Fruit fly (Drosophila melanogaster) whole organism, embryonic: ENCODE results near the gene CG12398.

Experiments
- Atf-2 ChIP-seq: fragments of 200-800 bp; sonication (Bioruptor generic); optimal IDR thresholded peaks from 2 replicates; lab custom pipeline; 2016; ENCODE audit warnings: missing biosample characterization, missing genetic modification characterization
- Atf3 ChIP-seq: fragments of 200-800 bp; sonication (Bioruptor generic); optimal IDR thresholded peaks from 3 replicates; lab custom pipeline; 2016; ENCODE audit warnings: missing biosample characterization, missing genetic modification characterization
- Awh ChIP-seq: fragments of 200-800 bp; sonication (Bioruptor generic); IDR thresholded peaks from 2 replicates; pipeline ENCODE4, ENCODE4 v1.3.6; 2022; ENCODE audit warnings: missing biosample characterization, missing genetic modification characterization
- CG10267 ChIP-seq: fragments of 200-800 bp; sonication (Bioruptor generic); optimal IDR thresholded peaks from 2 replicates; lab custom pipeline; 2018; ENCODE audit warnings: missing biosample characterization, mild to moderate bottlenecking, missing genetic modification characterization, moderate library complexity
- CG11093 ChIP-seq: fragments of 200-800 bp; sonication (Bioruptor generic); IDR thresholded peaks from 3 replicates; pipeline ENCODE4 v1.3.6; 2022; ENCODE audit warnings: missing biosample characterization, missing genetic modification characterization
- CG11695 ChIP-seq: fragments of 200-800 bp; sonication (Bioruptor generic); IDR thresholded peaks from 3 replicates; pipeline ENCODE4 v1.3.6; 2022; ENCODE audit warnings: missing biosample characterization, missing genetic modification characterization
- CG12236 ChIP-seq: fragments of 200-800 bp; sonication (Bioruptor generic); optimal IDR thresholded peaks from 2 replicates; lab custom pipeline; 2016; ENCODE audit warnings: missing biosample characterization, missing genetic modification characterization
- CG13123 ChIP-seq: fragments of 200-800 bp; sonication (Bioruptor generic); optimal IDR thresholded peaks from 2 replicates; lab custom pipeline; 2016; ENCODE audit warnings: missing biosample characterization, missing genetic modification characterization
- CG13296 ChIP-seq: fragments of 200-800 bp; sonication (Bioruptor generic); optimal IDR thresholded peaks from 3 replicates; lab custom pipeline; 2018; ENCODE audit warnings: missing biosample characterization, mild to moderate bottlenecking, missing genetic modification characterization
- CG13775 ChIP-seq: fragments of 200-800 bp; sonication (Bioruptor generic); optimal IDR thresholded peaks from 3 replicates; lab custom pipeline; 2017; ENCODE audit warnings: missing biosample characterization, mild to moderate bottlenecking, missing genetic modification characterization
- CG14667 ChIP-seq: fragments of 200-800 bp; sonication (Bioruptor generic); IDR thresholded peaks from 2 replicates; pipeline ENCODE4 v1.3.6; 2022; ENCODE audit warnings: missing biosample characterization, missing genetic modification characterization
- CG14860 ChIP-seq: fragments of 200-800 bp; sonication (Bioruptor generic); IDR thresholded peaks from 3 replicates; pipeline ENCODE4 v1.3.6; 2022; ENCODE audit warnings: missing biosample characterization, missing genetic modification characterization; ENCODE audit not compliant: partially characterized antibody
- CG31365 ChIP-seq: fragments of 200-800 bp; sonication (Bioruptor generic); optimal IDR thresholded peaks from 2 replicates; lab custom pipeline; 2018; ENCODE audit warnings: missing biosample characterization, mild to moderate bottlenecking, missing genetic modification characterization
- CG3407 ChIP-seq: fragments of 200-800 bp; sonication (Bioruptor generic); optimal IDR thresholded peaks from 2 replicates; lab custom pipeline; 2018; ENCODE audit warnings: missing biosample characterization, mild to moderate bottlenecking, missing genetic modification characterization
- CG3995 ChIP-seq: fragments of 200-800 bp; sonication (Bioruptor generic); optimal IDR thresholded peaks from 3 replicates; lab custom pipeline; 2016; ENCODE audit warnings: missing biosample characterization, missing genetic modification characterization
- CG4820 ChIP-seq: fragments of 200-800 bp; sonication (Bioruptor generic); optimal IDR thresholded peaks from 3 replicates; lab custom pipeline; 2016; ENCODE audit warnings: missing biosample characterization, missing genetic modification characterization
- CG6791 ChIP-seq: fragments of 200-800 bp; sonication (Bioruptor generic); IDR thresholded peaks from 3 replicates; pipeline ENCODE4 v1.3.6; 2022; ENCODE audit warnings: missing biosample characterization, missing genetic modification characterization; ENCODE audit not compliant: partially characterized antibody
- CG8359 ChIP-seq: fragments of 200-800 bp; sonication (Bioruptor generic); optimal IDR thresholded peaks from 2 replicates; lab custom pipeline; 2017; ENCODE audit warnings: missing biosample characterization, mild to moderate bottlenecking, missing genetic modification characterization, borderline replicate concordance
- CG9215 ChIP-seq: fragments of 200-800 bp; sonication (Bioruptor generic); IDR thresholded peaks from 2 replicates; pipeline ENCODE4 v1.3.6; 2022; ENCODE audit warnings: missing biosample characterization, missing genetic modification characterization
- CG9876 ChIP-seq: fragments of 200-800 bp; sonication (Bioruptor generic); optimal IDR thresholded peaks from 2 replicates; lab custom pipeline; 2016; ENCODE audit warnings: missing biosample characterization, missing genetic modification characterization
- Doc2 ChIP-seq: fragments of 200-800 bp; sonication (Bioruptor generic); IDR thresholded peaks from 2 replicates; pipeline ENCODE4 v1.3.6; 2022; ENCODE audit warnings: missing biosample characterization, missing genetic modification characterization
- Dp ChIP-seq: fragments of 200-800 bp; sonication (Bioruptor generic); optimal IDR thresholded peaks from 2 replicates; lab custom pipeline; 2018; ENCODE audit warnings: missing biosample characterization, mild to moderate bottlenecking, missing genetic modification characterization, moderate library complexity
- E2f2 ChIP-seq: fragments of 200-800 bp; sonication (Bioruptor generic); IDR thresholded peaks from 2 replicates; pipeline ENCODE4 v1.3.6; 2022; ENCODE audit warnings: missing biosample characterization, missing genetic modification characterization
- Eip74EF ChIP-seq, 2 experiments: fragments of 200-800 bp in 1 of 2; fragments of >200 bp in 1 of 2; sonication (Bioruptor generic) in 1 of 2; optimal IDR thresholded peaks; 2 replicates each; lab custom pipeline; 2017 to 2019; ENCODE audit warnings: missing biosample characterization in 2 of 2, missing genetic modification characterization in 2 of 2, mild to moderate bottlenecking in 1 of 2, moderate library complexity in 1 of 2
- Hand ChIP-seq: fragments of 200-800 bp; sonication (Bioruptor generic); optimal IDR thresholded peaks from 2 replicates; lab custom pipeline; 2017; ENCODE audit warnings: mild to moderate bottlenecking, missing biosample characterization, missing genetic modification reagents, missing genetic modification characterization
- Hr51 ChIP-seq, 2 experiments: fragments of 200-800 bp; sonication (Bioruptor generic); optimal IDR thresholded peaks; 2 replicates in 1 of 2; 3 replicates in 1 of 2; lab custom pipeline; 2016 to 2018; ENCODE audit warnings: missing biosample characterization in 2 of 2, missing genetic modification characterization in 2 of 2, mild to moderate bottlenecking in 1 of 2, moderate library complexity in 1 of 2
- Jarid2 ChIP-seq: fragments of 200-800 bp; sonication (Bioruptor generic); optimal IDR thresholded peaks from 3 replicates; lab custom pipeline; 2017; ENCODE audit warnings: mild to moderate bottlenecking, missing biosample characterization, missing genetic modification reagents, missing genetic modification characterization
- MTF-1 ChIP-seq: fragments of 200-800 bp; sonication (Bioruptor generic); optimal IDR thresholded peaks from 2 replicates; lab custom pipeline; 2018; ENCODE audit warnings: missing biosample characterization, mild to moderate bottlenecking, missing genetic modification characterization, borderline replicate concordance
- Sox100B ChIP-seq: fragments of 200-800 bp; sonication (Bioruptor generic); optimal IDR thresholded peaks from 3 replicates; lab custom pipeline; 2018; ENCODE audit warnings: missing biosample characterization, mild to moderate bottlenecking, missing genetic modification characterization
- Taf1 ChIP-seq: fragments of 200-800 bp; sonication (Bioruptor generic); IDR thresholded peaks from 2 replicates; pipeline ENCODE4 v1.3.6; 2022; ENCODE audit warnings: missing biosample characterization, missing genetic modification characterization
- Trl ChIP-seq, 3 experiments: fragments of >200 bp in 2 of 3; fragments of 200-800 bp in 1 of 3; sonication (Bioruptor generic) in 1 of 3; optimal IDR thresholded peaks; 2 replicates in 1 of 3; 3 replicates in 2 of 3; lab custom pipeline; 2016 to 2017; ENCODE audit warnings: missing biosample characterization in 1 of 3, missing genetic modification characterization in 1 of 3
- ab ChIP-seq: fragments of 200-800 bp; sonication (Bioruptor generic); optimal IDR thresholded peaks from 2 replicates; lab custom pipeline; 2016; ENCODE audit warnings: missing biosample characterization, missing genetic modification characterization
- amos ChIP-seq: fragments of 200-800 bp; sonication (Bioruptor generic); IDR thresholded peaks from 2 replicates; pipeline ENCODE4 v1.3.6; 2022; ENCODE audit warnings: missing biosample characterization, missing genetic modification characterization; ENCODE audit not compliant: partially characterized antibody
- ash1 ChIP-seq: fragments of 200-800 bp; sonication (Bioruptor generic); optimal IDR thresholded peaks from 2 replicates; lab custom pipeline; 2018; ENCODE audit warnings: missing biosample characterization, mild to moderate bottlenecking, missing genetic modification characterization
- bsh ChIP-seq, 2 experiments: fragments of 200-800 bp; sonication (Bioruptor generic); optimal IDR thresholded peaks; 2 replicates each; lab custom pipeline; 2017 to 2018; ENCODE audit warnings: mild to moderate bottlenecking in 2 of 2, missing biosample characterization in 2 of 2, missing genetic modification characterization in 2 of 2, moderate library complexity in 1 of 2
- crc ChIP-seq: fragments of 200-800 bp; sonication (Bioruptor generic); optimal IDR thresholded peaks from 2 replicates; lab custom pipeline; 2016; ENCODE audit warnings: missing biosample characterization, missing genetic modification characterization
- dati ChIP-seq: fragments of 200-800 bp; sonication (Bioruptor generic); IDR thresholded peaks from 2 replicates; pipeline ENCODE4 v1.3.6; 2022; ENCODE audit warnings: missing biosample characterization, missing genetic modification characterization
- exex ChIP-seq: fragments of 200-800 bp; sonication (Bioruptor generic); optimal IDR thresholded peaks from 4 replicates; lab custom pipeline; 2018; ENCODE audit warnings: missing biosample characterization, mild to moderate bottlenecking, missing genetic modification characterization, moderate library complexity
- fd96Cb ChIP-seq: fragments of 200-800 bp; sonication (Bioruptor generic); optimal IDR thresholded peaks from 2 replicates; lab custom pipeline; 2018; ENCODE audit warnings: missing biosample characterization, mild to moderate bottlenecking, missing genetic modification characterization, moderate library complexity
- fru ChIP-seq: fragments of >200 bp; optimal IDR thresholded peaks from 2 replicates; lab custom pipeline; 2017
- gfzf ChIP-seq: fragments of 200-800 bp; sonication (Bioruptor generic); optimal IDR thresholded peaks from 2 replicates; lab custom pipeline; 2016; ENCODE audit warnings: missing biosample characterization, mild to moderate bottlenecking, missing genetic modification characterization, moderate library complexity
- pan ChIP-seq, 4 experiments: fragments of >200 bp in 3 of 4; fragments of 200-800 bp in 1 of 4; sonication (Bioruptor generic) in 1 of 4; optimal IDR thresholded peaks in 3 of 4; IDR thresholded peaks in 1 of 4; 2 replicates each; pipeline versions ENCODE4 v1.3.6 to Lab custom; 2017 to 2022; ENCODE audit warnings: missing biosample characterization in 2 of 4, missing genetic modification characterization in 2 of 4, mixed read lengths in 1 of 4
- salm ChIP-seq: fragments of 200-800 bp; sonication (Bioruptor generic); optimal IDR thresholded peaks from 2 replicates; lab custom pipeline; 2018; ENCODE audit warnings: missing biosample characterization, mild to moderate bottlenecking, missing genetic modification characterization
- sob ChIP-seq: fragments of 200-800 bp; sonication (Bioruptor generic); IDR thresholded peaks from 2 replicates; pipeline ENCODE4 v1.3.6; 2022; ENCODE audit warnings: missing biosample characterization, missing genetic modification characterization
- sug ChIP-seq: fragments of 200-800 bp; optimal IDR thresholded peaks from 2 replicates; lab custom pipeline; 2019; ENCODE audit warnings: missing biosample characterization, mild to moderate bottlenecking, missing genetic modification characterization, moderate library complexity

The CG12398 gene

DNA sequence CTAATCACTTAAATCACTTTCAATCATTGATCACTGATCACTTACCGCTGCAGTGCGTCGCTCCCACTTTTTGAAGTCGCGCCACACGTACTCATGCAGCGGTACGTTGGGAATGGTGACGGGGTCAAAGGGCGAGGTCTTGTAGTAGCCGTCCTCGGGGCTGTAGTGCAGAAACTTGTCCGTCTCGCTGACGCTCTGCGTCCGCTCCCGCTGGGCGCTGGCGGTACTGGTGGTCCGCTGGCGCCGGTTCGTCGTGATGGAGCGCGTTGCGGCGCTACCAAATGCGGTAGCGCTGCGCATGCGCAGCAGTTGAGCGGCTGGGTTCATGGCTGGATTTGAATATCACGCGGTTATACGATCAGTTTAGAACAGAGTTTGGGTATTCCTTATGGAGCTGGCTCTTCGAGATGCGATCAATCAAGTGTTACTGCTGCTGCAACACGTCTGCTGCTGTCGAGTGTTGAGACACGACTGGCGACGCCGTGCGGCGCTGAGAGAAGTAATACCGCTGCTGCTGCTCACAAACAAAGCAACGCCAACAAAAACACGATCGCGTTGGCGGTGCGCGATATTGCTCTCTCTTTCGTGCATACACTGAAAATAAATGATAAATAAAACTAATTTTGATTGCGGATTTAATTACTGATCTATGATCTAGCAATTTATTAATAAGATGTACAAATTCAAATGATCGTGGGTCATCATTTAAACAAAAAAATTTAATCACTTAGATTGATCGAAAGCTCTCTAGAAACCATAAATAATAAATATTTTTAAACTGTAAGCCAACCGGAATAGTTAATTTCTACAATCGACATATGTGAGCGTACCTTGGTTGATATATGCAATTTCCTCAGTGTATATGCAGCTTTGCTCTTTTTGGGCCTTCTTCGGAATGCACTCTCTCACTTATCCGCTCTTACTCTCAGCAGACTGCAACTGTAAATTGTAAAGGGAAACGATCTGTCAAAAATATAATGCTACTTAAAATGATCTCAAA lies 37.0 kb upstream of the CG12398 start (continued):
- TF ChIP-seq CG14860 (GFP tag; lab: Robert Waterston, UW) (no peak), amos (GFP tag; lab: Robert Waterston, UW) (0 out of 2 replicates have a peak, but pooled peaks have one; percentile 18), CG12236 (GFP tag; lab: Kevin White, UChicago) (peak; percentile 83), Hr51 (GFP tag; optimal IDR thresholded peaks at IDR 0.05; lab: Kevin White, UChicago) (peak; percentile 64 to 97), fd96Cb (tag; lab: Kevin White, UChicago) (peak; percentile 97), Hand (GFP tag; lab: Kevin White, UChicago) (peak; percentile 71), fru (lab: Kevin White, UChicago) (no peak), Atf3 (GFP tag; lab: Kevin White, UChicago) (peak; percentile 80), CG10267 (tag; lab: Kevin White, UChicago) (peak; percentile 94), gfzf (no peak), dati (GFP tag; lab: Robert Waterston, UW) (peak; percentile 19; the same call in 1 of the 2 replicates), pan (optimal IDR thresholded peaks at IDR 0.05; lab: Kevin White, UChicago) (no peak), pan (GFP tag; optimal IDR thresholded peaks at IDR 0.05 in 1 of 2, IDR thresholded peaks at IDR 0.05 in 1 of 2) (peak in 1 of 2 experiments; percentile 88), Trl (optimal IDR thresholded peaks at IDR 0.05; lab: Kevin White, UChicago) (peak; percentile 2 to 55), Trl (GFP tag; optimal IDR thresholded peaks at IDR 0.05; lab: Kevin White, UChicago) (peak; percentile 85), CG9876 (GFP tag; lab: Kevin White, UChicago) (peak; percentile 52), CG13296 (GFP tag; lab: Kevin White, UChicago) (peak; percentile 86), E2f2 (GFP tag; lab: Robert Waterston, UW) (peak; percentile 74), Dp (GFP tag; lab: Kevin White, UChicago) (no peak), CG31365 (tag; lab: Kevin White, UChicago) (peak; percentile 68), CG11695 (GFP tag; lab: Robert Waterston, UW) (peak; percentile 93), Awh (peak; percentile 90), CG3407 (GFP tag; lab: Kevin White, UChicago) (peak; percentile 89), CG14667 (GFP tag; lab: Robert Waterston, UW) (peak; percentile 83), sug (tag; lab: Kevin White, UChicago) (peak; percentile 79), sob (peak; percentile 84), CG13123 (peak; percentile 82), MTF-1 (peak; percentile 76), CG9215 (GFP tag; lab: Robert Waterston, UW) (peak; percentile 67), Sox100B (GFP tag; lab: Kevin White, UChicago) (peak; percentile 98), ab (GFP tag; lab: Kevin White, UChicago) (peak; percentile 48), salm (tag; lab: Kevin White, UChicago) (peak; percentile 92), Eip74EF (GFP tag; optimal IDR thresholded peaks at IDR 0.05; lab: Kevin White, UChicago) (peak in 1 of 2 experiments; percentile 96), CG11093 (GFP tag; lab: Robert Waterston, UW) (peak; percentile 86), CG3995 (GFP tag; lab: Kevin White, UChicago) (peak; percentile 25), bsh (GFP tag; optimal IDR thresholded peaks at IDR 0.05; lab: Kevin White, UChicago) (peak; percentile 96), exex (tag; lab: Kevin White, UChicago) (peak; percentile 20), CG4820 (GFP tag; lab: Kevin White, UChicago) (peak; percentile 92), Taf1 (GFP tag; lab: Robert Waterston, UW) (0 out of 2 replicates have a peak, but pooled peaks have one; percentile 33), CG6791 (GFP tag; lab: Robert Waterston, UW) (peak; percentile 53; the same call in 1 of the 3 replicates), ash1 (GFP tag; lab: Kevin White, UChicago) (no peak), Jarid2 (GFP tag; lab: Kevin White, UChicago) (peak; percentile 85), CG13775 (peak; percentile 94), Doc2 (GFP tag; lab: Robert Waterston, UW) (peak; percentile 36; the same call in 1 of the 2 replicates), crc (GFP tag; lab: Kevin White, UChicago) (peak; percentile 65), Atf-2 (GFP tag; lab: Kevin White, UChicago) (peak; percentile 86), CG8359 (GFP tag; lab: Kevin White, UChicago) (peak; percentile 92)
